Fruit fly (Drosophila melanogaster): Measurements from ENCODE around the gene PpV.

dm6 chrX:6344538-6345074 is 28.1 kb downstream of the PpV start:
- TF ChIP-seq psq (optimal IDR thresholded peaks at IDR 0.05) = no peak
- TF ChIP-seq usp (GFP tag; optimal IDR thresholded peaks at IDR 0.05) = no peak
- no peak for TF ChIP-seq Dll (optimal IDR thresholded peaks at IDR 0.05)
- no peak for TF ChIP-seq CG8478 (optimal IDR thresholded peaks at IDR 0.05)
- no peak for TF ChIP-seq EcR (GFP tag; optimal IDR thresholded peaks at IDR 0.05)
- no peak for TF ChIP-seq pan (optimal IDR thresholded peaks at IDR 0.05)
